Worm (Caenorhabditis elegans) whole organism, early embryonic: Measurements from ENCODE around the gene C04E6.4.

Source experiments
- F13C5.2 ChIP-seq: sonication (generic microtip); optimal IDR thresholded peaks from 2 replicates; lab custom pipeline; 2017; ENCODE audit warnings: mild to moderate bottlenecking, missing genetic modification characterization, inconsistent platforms, missing compliant biosample characterization
- ama-1 ChIP-seq: fragments of 150-350 bp; optimal IDR thresholded peaks from 2 replicates; lab custom pipeline; 2014
- ets-7 ChIP-seq: sonication (generic microtip); optimal IDR thresholded peaks from 2 replicates; lab custom pipeline; 2016; ENCODE audit warnings: missing genotype, missing genetic modification characterization, missing compliant biosample characterization
- hmbx-1 ChIP-seq: sonication (generic microtip); optimal IDR thresholded peaks from 2 replicates; lab custom pipeline; 2016; ENCODE audit warnings: mild to moderate bottlenecking, missing genetic modification characterization, missing compliant biosample characterization
- hmg-4 ChIP-seq: fragments of 200-800 bp; sonication (Bioruptor generic); optimal IDR thresholded peaks from 2 replicates; lab custom pipeline; 2018; ENCODE audit warnings: mild to moderate bottlenecking, missing genetic modification characterization, missing compliant biosample characterization
- tra-4 ChIP-seq: sonication (generic microtip); optimal IDR thresholded peaks from 2 replicates; lab custom pipeline; 2017; ENCODE audit warnings: missing genetic modification characterization, missing compliant biosample characterization

DNA sequence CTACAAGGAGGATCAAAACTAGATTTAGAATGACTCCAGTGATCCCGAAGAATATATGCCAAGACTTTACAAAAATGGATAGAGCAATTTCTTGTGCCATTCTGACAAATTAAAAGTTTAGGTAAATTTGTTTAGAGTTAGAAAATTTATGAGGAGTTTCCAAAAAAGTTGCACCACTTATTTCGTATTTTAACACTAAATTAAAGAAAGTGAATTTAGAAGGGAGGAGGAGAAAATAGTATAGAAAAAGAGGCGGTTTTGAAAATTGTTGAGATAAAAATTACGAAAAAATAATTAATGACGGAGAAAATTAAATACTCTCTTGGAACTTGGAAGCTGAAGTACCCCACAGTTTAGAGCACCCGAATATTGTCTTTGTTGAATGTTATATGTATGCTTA is 938 bp upstream of the C04E6.4 start, which contains the start of gene srd-15:
- TF ChIP-seq ama-1 (lab: Kevin White, UChicago) (no peak), hmg-4 (no peak), tra-4 (tag; lab: Kevin White, UChicago) (no peak), ets-7 (tag; lab: Kevin White, UChicago) (no peak), F13C5.2 (no peak), hmbx-1 (tag; lab: Kevin White, UChicago) (no peak)
